Worm (Caenorhabditis elegans): ENCODE data around the gene F09C12.2.

F09C12.2 gene

DNA sequence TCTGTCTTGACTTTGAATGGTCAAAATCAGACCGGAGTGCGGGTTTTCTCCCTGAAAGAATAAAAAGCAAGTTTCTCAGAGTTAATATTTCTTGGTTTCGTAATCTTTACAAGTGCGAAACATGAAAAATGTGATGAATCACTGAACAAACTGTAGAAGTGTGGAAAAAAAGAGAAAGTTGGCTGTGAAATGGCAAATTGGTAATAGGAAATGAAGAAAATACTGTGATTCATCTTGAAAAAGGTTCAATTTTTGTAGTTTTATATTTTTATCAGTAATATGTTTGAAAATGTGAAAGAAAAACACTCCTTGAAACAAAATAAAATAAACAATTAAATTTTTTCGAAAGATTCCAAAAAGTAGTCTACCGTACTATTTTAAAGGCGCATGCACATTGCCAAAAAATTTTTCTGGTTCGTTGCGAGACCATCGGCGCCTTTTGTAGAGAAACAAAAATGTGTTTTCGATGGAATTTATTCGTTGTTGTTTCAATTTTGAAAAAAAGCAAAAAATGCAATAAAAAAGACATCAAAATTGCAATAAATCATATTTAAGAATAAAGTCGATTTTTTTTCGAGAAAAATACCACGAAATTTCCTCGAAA is 18.1 kb upstream of the F09C12.2 start, which contains the start of gene pld-1 (continued):
- TF ChIP-seq snpc-4 (GFP tag; optimal IDR thresholded peaks at IDR 0.05), result no peak
- peak in 1 of 4 experiments; percentile 7 for TF ChIP-seq snpc-4 (tag; optimal IDR thresholded peaks at IDR 0.05)
- TF ChIP-seq C06A6.2 (GFP tag; conservative IDR thresholded peaks at IDR 0.05), result no peak
- no peak for TF ChIP-seq hmg-1.2 (GFP tag; IDR thresholded peaks at IDR 0.05)
- no peak for TF ChIP-seq ztf-28 (GFP tag; IDR thresholded peaks at IDR 0.05)
- TF ChIP-seq nfya-1 (tag; optimal IDR thresholded peaks at IDR 0.05; ENCODE audit: borderline replicate concordance, insufficient read depth), result no peak
- TF ChIP-seq rpc-1 (optimal IDR thresholded peaks at IDR 0.05), result no peak
- TF ChIP-seq rpc-1 (tag; optimal IDR thresholded peaks at IDR 0.05), result no peak
- TF ChIP-seq nfyb-1 (GFP tag; IDR thresholded peaks at IDR 0.05), result no peak
- TF ChIP-seq nhr-80 (tag; optimal IDR thresholded peaks at IDR 0.05), result no peak
- TF ChIP-seq him-1 (tag; optimal IDR thresholded peaks at IDR 0.05), result no peak
- TF ChIP-seq madf-6 (GFP tag; IDR thresholded peaks at IDR 0.05), result peak; percentile 96
- no peak for TF ChIP-seq B0336.3 (GFP tag; IDR thresholded peaks at IDR 0.05)
- no peak for TF ChIP-seq egl-18 (GFP tag; IDR thresholded peaks at IDR 0.05)
- TF ChIP-seq bed-2 (GFP tag; IDR thresholded peaks at IDR 0.05), result no peak
- TF ChIP-seq F55B11.4 (tag; optimal IDR thresholded peaks at IDR 0.05; ENCODE audit: borderline replicate concordance, insufficient read depth), result no peak
- TF ChIP-seq T07F8.4 (tag; optimal IDR thresholded peaks at IDR 0.05), result no peak
- no peak for TF ChIP-seq sptf-2 (GFP tag; optimal IDR thresholded peaks at IDR 0.05)
- no peak for TF ChIP-seq ceh-79 (tag; optimal IDR thresholded peaks at IDR 0.05)
- peak; percentile 43 for TF ChIP-seq snpc-1.1 (tag; optimal IDR thresholded peaks at IDR 0.05; ENCODE audit: insufficient read depth)
- no peak for TF ChIP-seq Y79H2A.3 (GFP tag; conservative IDR thresholded peaks at IDR 0.05)
- TF ChIP-seq Y67H2A.10 (GFP tag; conservative IDR thresholded peaks at IDR 0.05), result no peak
- TF ChIP-seq sea-2 (GFP tag; IDR thresholded peaks at IDR 0.05), result no peak
- TF ChIP-seq hmg-20 (GFP tag; IDR thresholded peaks at IDR 0.05), result no peak
- no peak for TF ChIP-seq K12H6.12 (tag; optimal IDR thresholded peaks at IDR 0.05)
- TF ChIP-seq aptf-3 (GFP tag; IDR thresholded peaks at IDR 0.05), result no peak
- TF ChIP-seq F52B5.7 (tag; optimal IDR thresholded peaks at IDR 0.05), result no peak
- no peak for TF ChIP-seq B0261.1 (tag; optimal IDR thresholded peaks at IDR 0.05)
- no peak for TF ChIP-seq let-526 (GFP tag; IDR thresholded peaks at IDR 0.05)
- TF ChIP-seq cebp-1 (GFP tag; IDR thresholded peaks at IDR 0.05), result no peak
- TF ChIP-seq cebp-1 (tag; optimal IDR thresholded peaks at IDR 0.05), result no peak
- no peak for TF ChIP-seq F37B4.10 (GFP tag; IDR thresholded peaks at IDR 0.05)
- TF ChIP-seq zfh-2 (GFP tag; conservative IDR thresholded peaks at IDR 0.05), result no peak

DNA sequence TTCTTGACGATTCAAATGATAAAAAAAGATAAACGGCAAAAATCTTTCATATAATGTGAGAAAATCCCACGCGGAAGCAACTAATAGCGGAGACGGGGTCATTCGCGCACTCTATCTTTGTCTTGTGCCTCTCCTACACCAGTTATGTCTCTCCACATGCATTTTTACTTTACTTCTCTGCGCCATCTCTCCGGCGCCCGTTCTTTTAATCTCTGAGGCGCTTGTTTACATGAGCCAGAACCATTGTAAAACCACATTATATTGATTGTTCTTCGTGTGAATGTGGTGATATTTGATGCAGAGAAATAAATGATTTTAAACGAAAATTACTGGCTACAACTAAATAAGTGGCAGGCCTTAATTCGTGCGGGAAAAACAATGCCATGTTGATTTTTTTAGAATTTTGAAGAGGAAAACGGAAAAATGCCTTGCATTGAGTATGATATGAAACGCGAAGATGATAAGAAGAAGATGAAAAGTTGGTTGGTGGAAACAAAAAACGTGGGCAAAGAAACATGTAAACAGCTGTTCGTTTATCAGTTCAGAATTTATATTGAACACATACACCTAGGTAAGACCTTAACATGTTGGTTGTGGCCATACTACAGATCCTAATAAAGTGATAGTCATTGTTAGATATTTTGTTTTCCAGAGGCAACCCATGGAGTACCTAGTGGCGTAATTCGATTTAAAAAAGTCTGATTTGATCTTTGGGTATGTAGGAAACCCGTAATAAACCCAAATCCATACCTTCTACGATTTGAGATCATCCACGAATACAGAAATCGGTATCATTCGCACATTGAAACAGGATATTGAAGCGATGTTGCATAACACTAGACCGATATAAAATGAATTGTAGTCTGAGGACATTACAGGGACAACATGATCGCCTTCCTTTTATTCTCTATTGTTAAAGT is 17.2 kb upstream of the F09C12.2 start, which contains the start of gene C04G6.2:
C04G6.2 (plus strand) TSS at position 870 of the 920 bp plus-strand sequence.
- TF ChIP-seq aptf-2 (GFP tag; conservative IDR thresholded peaks at IDR 0.05) (no peak), K11D2.4 (GFP tag; IDR thresholded peaks at IDR 0.05) (no peak), hmg-1.2 (GFP tag; IDR thresholded peaks at IDR 0.05) (peak; percentile 92; the same call in 1 of the 2 replicates), akir-1 (GFP tag; optimal IDR thresholded peaks at IDR 0.05) (no peak), nhr-80 (tag; optimal IDR thresholded peaks at IDR 0.05) (peak; percentile 52), tbx-9 (tag; optimal IDR thresholded peaks at IDR 0.05; ENCODE audit: borderline replicate concordance) (no peak), pha-4 (tag; optimal IDR thresholded peaks at IDR 0.05) (peak; percentile 48), attf-5 (GFP tag; optimal IDR thresholded peaks at IDR 0.05) (peak; percentile 56), aptf-3 (GFP tag; IDR thresholded peaks at IDR 0.05) (no peak)

All from whole organism, young adult.